Worm (Caenorhabditis elegans): ENCODE measurements around the gene tsp-18.

Gene tsp-18

DNA sequence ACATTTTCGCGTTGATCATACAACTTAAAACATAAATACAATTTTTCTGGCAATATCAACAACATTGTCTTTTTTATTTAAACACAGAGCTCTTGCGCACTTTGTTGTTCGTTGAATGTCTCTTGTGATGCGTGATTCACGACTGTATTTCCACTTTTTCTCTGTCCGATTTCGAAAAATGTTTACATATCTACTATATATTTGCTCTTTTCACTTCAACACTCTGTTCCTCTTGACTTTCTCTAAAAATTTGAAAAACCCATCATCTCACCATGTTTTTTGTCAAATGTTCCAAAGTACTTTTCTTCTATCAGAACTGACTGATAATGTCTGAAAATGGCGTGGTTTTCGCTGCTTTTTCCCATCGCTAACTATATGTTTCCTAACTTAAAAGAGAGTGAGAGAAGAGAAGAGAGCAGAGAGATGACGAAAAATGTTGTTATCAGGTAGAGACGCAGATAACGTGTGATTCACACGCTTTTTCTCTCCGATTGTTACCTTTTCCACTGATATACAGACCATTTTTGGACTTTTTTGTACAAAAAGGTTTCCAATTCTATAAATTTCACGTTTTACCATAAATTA is 7.7 kb downstream of the tsp-18 start (continued):
- TF ChIP-seq lin-1 (GFP tag; IDR thresholded peaks at IDR 0.05) (peak; percentile 34; the same call in 1 of the 2 replicates), mdl-1 (tag; optimal IDR thresholded peaks at IDR 0.05) (peak in 1 of 2 experiments; percentile 46), daf-16 (GFP tag; optimal IDR thresholded peaks at IDR 0.05) (peak in 1 of 2 experiments; percentile 16), daf-16 (tag; optimal IDR thresholded peaks at IDR 0.05) (peak; percentile 92), pqm-1 (tag; optimal IDR thresholded peaks at IDR 0.05) (peak; percentile 89), hlh-11 (tag; optimal IDR thresholded peaks at IDR 0.05) (peak; percentile 85), mes-2 (tag; optimal IDR thresholded peaks at IDR 0.05; ENCODE audit: poor library complexity, severe bottlenecking) (peak; percentile 29), nhr-42 (GFP tag; IDR thresholded peaks at IDR 0.05) (no peak), nhr-6 (tag; optimal IDR thresholded peaks at IDR 0.05) (peak; percentile 47)

DNA sequence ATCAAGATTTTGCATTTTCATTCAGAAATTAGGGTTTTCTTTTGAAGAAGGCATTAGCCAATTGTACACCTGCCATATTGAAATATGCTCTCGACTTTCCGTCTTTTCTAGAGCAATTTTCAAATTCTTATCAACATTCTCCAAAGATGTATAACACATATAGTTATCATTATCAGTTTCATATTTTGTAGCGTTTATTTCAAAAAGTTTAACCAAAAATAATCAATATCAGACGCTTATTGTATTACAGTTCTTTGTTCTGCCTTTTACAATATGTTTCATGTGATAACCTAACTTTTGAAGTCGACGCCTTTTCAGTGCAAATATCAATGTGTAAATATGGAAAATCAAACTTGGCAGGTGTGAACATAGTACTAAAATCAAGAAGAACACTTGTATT is 9.5 kb downstream of the tsp-18 start:
- TF ChIP-seq R02D3.7 (tag; optimal IDR thresholded peaks at IDR 0.05) (no peak), dmd-8 (GFP tag; IDR thresholded peaks at IDR 0.05) (no peak), pqm-1 (tag; optimal IDR thresholded peaks at IDR 0.05) (peak; percentile 11), ama-1 (optimal IDR thresholded peaks at IDR 0.05) (no peak), php-3 (GFP tag; IDR thresholded peaks at IDR 0.05) (no peak), nhr-28 (tag; optimal IDR thresholded peaks at IDR 0.05) (peak; percentile 83), tag-97 (GFP tag; IDR thresholded peaks at IDR 0.05) (no peak), nhr-111 (GFP tag; optimal IDR thresholded peaks at IDR 0.05) (no peak), daf-16 (GFP tag; optimal IDR thresholded peaks at IDR 0.05) (no peak), daf-16 (tag; optimal IDR thresholded peaks at IDR 0.05) (peak; percentile 34), T26A8.4 (GFP tag; IDR thresholded peaks at IDR 0.05) (no peak), nhr-6 (tag; optimal IDR thresholded peaks at IDR 0.05) (no peak), nhr-77 (tag; optimal IDR thresholded peaks at IDR 0.05) (peak; percentile 43), gei-8 (GFP tag; optimal IDR thresholded peaks at IDR 0.05) (no peak), lin-1 (GFP tag; IDR thresholded peaks at IDR 0.05) (no peak), lsy-2 (tag; optimal IDR thresholded peaks at IDR 0.05) (no peak), daf-8 (GFP tag; IDR thresholded peaks at IDR 0.05) (no peak), mep-1 (tag; optimal IDR thresholded peaks at IDR 0.05) (peak; percentile 36), unc-62 (GFP tag; optimal IDR thresholded peaks at IDR 0.05 in 1 of 2) (no peak), unc-62 (tag; optimal IDR thresholded peaks at IDR 0.05) (no peak), egl-27 (tag; optimal IDR thresholded peaks at IDR 0.05) (no peak), lin-29 (GFP tag; IDR thresholded peaks at IDR 0.05) (no peak), F49E8.2 (tag; optimal IDR thresholded peaks at IDR 0.05; ENCODE audit: borderline replicate concordance) (no peak), hlh-11 (tag; optimal IDR thresholded peaks at IDR 0.05) (peak; percentile 41), F37D6.2 (tag; optimal IDR thresholded peaks at IDR 0.05) (no peak), nhr-11 (tag; optimal IDR thresholded peaks at IDR 0.05) (no peak), Y5F2A.4 (GFP tag; optimal IDR thresholded peaks at IDR 0.05) (no peak), jun-1 (tag; optimal IDR thresholded peaks at IDR 0.05) (no peak), lir-3 (tag; optimal IDR thresholded peaks at IDR 0.05) (no peak), T20F7.1 (GFP tag; optimal IDR thresholded peaks at IDR 0.05) (peak; percentile 11), dve-1 (tag; optimal IDR thresholded peaks at IDR 0.05; ENCODE audit: insufficient read depth) (peak; percentile 58), zfp-2 (tag; optimal IDR thresholded peaks at IDR 0.05) (no peak), pha-4 (GFP tag; IDR thresholded peaks at IDR 0.05) (no peak), pha-4 (tag; optimal IDR thresholded peaks at IDR 0.05) (no peak), ces-1 (GFP tag; optimal IDR thresholded peaks at IDR 0.05) (no peak), lin-13 (GFP tag; optimal IDR thresholded peaks at IDR 0.05) (no peak), F26F4.8 (GFP tag; conservative IDR thresholded peaks at IDR 0.05) (no peak), ceh-44 (GFP tag; IDR thresholded peaks at IDR 0.05) (no peak)
